Fruit fly (Drosophila melanogaster) whole organism, embryonic: ENCODE measurements around the gene Kaz1-ORFB.
A peak's percentile ranks its signal among the peaks of the same experiment; 100 is the strongest.

Experiments used
- ATbp ChIP-seq: fragments of 200-800 bp; sonication (Bioruptor generic); optimal IDR thresholded peaks from 2 replicates; lab custom pipeline; 2017; ENCODE audit warnings: missing biosample characterization, mild to moderate bottlenecking, missing genetic modification characterization, missing genetic modification reagents
- Atf-2 ChIP-seq: fragments of 200-800 bp; sonication (Bioruptor generic); optimal IDR thresholded peaks from 2 replicates; lab custom pipeline; 2016; ENCODE audit warnings: missing biosample characterization, missing genetic modification characterization
- Atf3 ChIP-seq: fragments of 200-800 bp; sonication (Bioruptor generic); optimal IDR thresholded peaks from 3 replicates; lab custom pipeline; 2016; ENCODE audit warnings: missing biosample characterization, missing genetic modification characterization
- Atf6 ChIP-seq: fragments of 200-800 bp; sonication (Bioruptor generic); IDR thresholded peaks from 2 replicates; pipeline ENCODE4 v1.3.6; 2022; ENCODE audit warnings: missing biosample characterization, missing genetic modification characterization
- CG10979 ChIP-seq: fragments of 200-800 bp; sonication (Bioruptor generic); optimal IDR thresholded peaks from 2 replicates; lab custom pipeline; 2018; ENCODE audit warnings: missing biosample characterization, mild to moderate bottlenecking, missing genetic modification characterization, moderate library complexity
- CG12155 ChIP-seq: fragments of 200-800 bp; sonication (Bioruptor generic); optimal IDR thresholded peaks from 3 replicates; lab custom pipeline; 2016; ENCODE audit warnings: missing biosample characterization, missing genetic modification characterization
- CG1233 ChIP-seq: fragments of 200-800 bp; sonication (Bioruptor generic); optimal IDR thresholded peaks from 4 replicates; lab custom pipeline; 2018; ENCODE audit warnings: missing biosample characterization, mild to moderate bottlenecking, missing genetic modification characterization
- CG12744 ChIP-seq: fragments of 200-800 bp; sonication (Bioruptor generic); optimal IDR thresholded peaks from 2 replicates; lab custom pipeline; 2016; ENCODE audit warnings: missing biosample characterization, missing genetic modification characterization
- CG15601 ChIP-seq: fragments of 200-800 bp; sonication (Bioruptor generic); optimal IDR thresholded peaks from 3 replicates; lab custom pipeline; 2019; ENCODE audit warnings: missing biosample characterization, mild to moderate bottlenecking, missing genetic modification characterization, moderate library complexity
- CG17328 ChIP-seq: fragments of 200-800 bp; sonication (Bioruptor generic); IDR thresholded peaks from 2 replicates; pipeline ENCODE4 v1.3.6; 2022; ENCODE audit warnings: missing biosample characterization, missing genetic modification characterization
- CG17912 ChIP-seq: fragments of 200-800 bp; sonication (Bioruptor generic); optimal IDR thresholded peaks from 2 replicates; lab custom pipeline; 2018; ENCODE audit warnings: missing biosample characterization, mild to moderate bottlenecking, missing genetic modification characterization
- CG2116 ChIP-seq: fragments of 200-800 bp; sonication (Bioruptor generic); optimal IDR thresholded peaks from 3 replicates; lab custom pipeline; 2018; ENCODE audit warnings: missing biosample characterization, mild to moderate bottlenecking, missing genetic modification characterization
- CG2678 ChIP-seq: fragments of 200-800 bp; sonication (Bioruptor generic); optimal IDR thresholded peaks from 3 replicates; lab custom pipeline; 2019; ENCODE audit warnings: missing biosample characterization, mild to moderate bottlenecking, missing genetic modification characterization, moderate library complexity
- CG2875 ChIP-seq: fragments of 200-800 bp; sonication (Bioruptor generic); optimal IDR thresholded peaks from 2 replicates; lab custom pipeline; 2017; ENCODE audit warnings: missing biosample characterization, mild to moderate bottlenecking, missing genetic modification characterization, missing genetic modification reagents
- CG30403 ChIP-seq: fragments of 200-800 bp; sonication (Bioruptor generic); optimal IDR thresholded peaks from 3 replicates; lab custom pipeline; 2016; ENCODE audit warnings: missing biosample characterization, missing genetic modification characterization
- CG4328 ChIP-seq: fragments of 200-800 bp; sonication (Bioruptor generic); optimal IDR thresholded peaks from 3 replicates; lab custom pipeline; 2017; ENCODE audit warnings: missing biosample characterization, missing genetic modification reagents, missing genetic modification characterization
- CG4820 ChIP-seq: fragments of 200-800 bp; sonication (Bioruptor generic); optimal IDR thresholded peaks from 3 replicates; lab custom pipeline; 2016; ENCODE audit warnings: missing biosample characterization, missing genetic modification characterization
- CG6765 ChIP-seq: fragments of 200-800 bp; sonication (Bioruptor generic); optimal IDR thresholded peaks from 3 replicates; lab custom pipeline; 2017; ENCODE audit warnings: missing biosample characterization, mild to moderate bottlenecking, missing genetic modification characterization
- CG8281 ChIP-seq: fragments of 200-800 bp; sonication (Bioruptor generic); optimal IDR thresholded peaks from 2 replicates; lab custom pipeline; 2018; ENCODE audit warnings: missing biosample characterization, mild to moderate bottlenecking, missing genetic modification characterization, moderate library complexity
- CTCF ChIP-seq: fragments of 200-800 bp; sonication (Bioruptor generic); optimal IDR thresholded peaks from 2 replicates; lab custom pipeline; 2017; ENCODE audit warnings: missing biosample characterization, mild to moderate bottlenecking, missing genetic modification characterization, moderate library complexity
- CoRest ChIP-seq: fragments of 200-800 bp; sonication (Bioruptor generic); optimal IDR thresholded peaks from 3 replicates; lab custom pipeline; 2018; ENCODE audit warnings: missing biosample characterization, mild to moderate bottlenecking, missing genetic modification characterization, moderate library complexity
- Dad ChIP-seq: fragments of 200-800 bp; sonication (Bioruptor generic); optimal IDR thresholded peaks from 3 replicates; lab custom pipeline; 2016; ENCODE audit warnings: missing biosample characterization, missing genetic modification characterization
- Fer2 ChIP-seq: fragments of 200-800 bp; sonication (Bioruptor generic); optimal IDR thresholded peaks from 2 replicates; lab custom pipeline; 2018; ENCODE audit warnings: missing biosample characterization, mild to moderate bottlenecking, missing genetic modification characterization, moderate library complexity
- HLH4C ChIP-seq: fragments of 200-800 bp; sonication (Bioruptor generic); IDR thresholded peaks from 3 replicates; pipeline ENCODE4 v1.3.6; 2022; ENCODE audit warnings: missing biosample characterization, missing genetic modification characterization; ENCODE audit not compliant: partially characterized antibody
- Hsf ChIP-seq: fragments of 200-800 bp; sonication (Bioruptor generic); optimal IDR thresholded peaks from 3 replicates; lab custom pipeline; 2016; ENCODE audit warnings: missing biosample characterization, missing genetic modification characterization
- Mad ChIP-seq: fragments of 200-800 bp; sonication (Bioruptor generic); optimal IDR thresholded peaks from 2 replicates; lab custom pipeline; 2016; ENCODE audit warnings: missing biosample characterization, missing genetic modification characterization
- Mrtf ChIP-seq: fragments of 200-800 bp; sonication (Bioruptor generic); IDR thresholded peaks from 3 replicates; pipeline ENCODE4 v1.3.6; 2022; ENCODE audit warnings: missing biosample characterization, missing genetic modification characterization
- Ravus ChIP-seq: fragments of 200-800 bp; sonication (Bioruptor generic); IDR thresholded peaks from 2 replicates; pipeline ENCODE4 v1.3.6; 2022; ENCODE audit warnings: missing biosample characterization, missing genetic modification characterization
- Stat92E ChIP-seq, 3 experiments: fragments of >200 bp in 2 of 3; fragments of 200-800 bp in 1 of 3; sonication (Bioruptor generic) in 1 of 3; optimal IDR thresholded peaks; 2 replicates each; lab custom pipeline; 2017 to 2019; ENCODE audit warnings: missing biosample characterization in 3 of 3, missing genetic modification characterization in 3 of 3, mild to moderate bottlenecking in 1 of 3, moderate library complexity in 1 of 3
- TFAM ChIP-seq: fragments of 200-800 bp; sonication (Bioruptor generic); optimal IDR thresholded peaks from 2 replicates; lab custom pipeline; 2017; ENCODE audit warnings: missing biosample characterization, missing genetic modification characterization, inconsistent platforms
- Usf ChIP-seq: fragments of 200-800 bp; sonication (Bioruptor generic); optimal IDR thresholded peaks from 2 replicates; lab custom pipeline; 2017; ENCODE audit warnings: missing genotype, missing biosample characterization, missing genetic modification characterization
- br ChIP-seq: fragments of >200 bp; optimal IDR thresholded peaks from 2 replicates; lab custom pipeline; 2017
- chinmo ChIP-seq: fragments of 200-800 bp; sonication (Bioruptor generic); IDR thresholded peaks from 4 replicates; pipeline ENCODE4 v1.3.6; 2022; ENCODE audit warnings: missing biosample characterization, missing genetic modification characterization; ENCODE audit not compliant: partially characterized antibody
- ci ChIP-seq: fragments of 200-800 bp; sonication (Bioruptor generic); IDR thresholded peaks from 3 replicates; pipeline ENCODE4 v1.3.6; 2022; ENCODE audit warnings: missing biosample characterization, missing genetic modification characterization
- fd64A ChIP-seq: fragments of 200-800 bp; sonication (Bioruptor generic); optimal IDR thresholded peaks from 3 replicates; lab custom pipeline; 2018; ENCODE audit warnings: missing biosample characterization, mild to moderate bottlenecking, missing genetic modification characterization
- gsb ChIP-seq: fragments of 200-800 bp; sonication (Bioruptor generic); IDR thresholded peaks from 2 replicates; pipeline ENCODE4 v1.3.6; 2022; ENCODE audit warnings: missing biosample characterization, missing genetic modification characterization
- jing ChIP-seq: fragments of 200-800 bp; sonication (Bioruptor generic); optimal IDR thresholded peaks from 2 replicates; lab custom pipeline; 2018; ENCODE audit warnings: missing biosample characterization, mild to moderate bottlenecking, missing genetic modification characterization
- kni ChIP-seq: fragments of 200-800 bp; sonication (Bioruptor generic); optimal IDR thresholded peaks from 3 replicates; lab custom pipeline; 2017; ENCODE audit warnings: mild to moderate bottlenecking, missing biosample characterization, missing genetic modification reagents, missing genetic modification characterization
- lilli ChIP-seq: fragments of 200-800 bp; sonication (Bioruptor generic); optimal IDR thresholded peaks from 3 replicates; lab custom pipeline; 2016; ENCODE audit warnings: missing biosample characterization, missing genetic modification characterization
- nerfin-2 ChIP-seq: fragments of 200-800 bp; sonication (Bioruptor generic); IDR thresholded peaks from 2 replicates; pipeline ENCODE4 v1.3.6; 2022; ENCODE audit warnings: missing biosample characterization, missing genetic modification characterization; ENCODE audit not compliant: partially characterized antibody
- odd ChIP-seq: fragments of 200-800 bp; sonication (Bioruptor generic); optimal IDR thresholded peaks from 2 replicates; lab custom pipeline; 2017; ENCODE audit warnings: missing biosample characterization, mild to moderate bottlenecking, missing genetic modification characterization
- schlank ChIP-seq: fragments of 200-800 bp; sonication (Bioruptor generic); optimal IDR thresholded peaks from 2 replicates; lab custom pipeline; 2018; ENCODE audit warnings: missing biosample characterization, mild to moderate bottlenecking, missing genetic modification characterization
- sd ChIP-seq: fragments of 200-800 bp; sonication (Bioruptor generic); optimal IDR thresholded peaks from 3 replicates; lab custom pipeline; 2018; ENCODE audit warnings: missing biosample characterization, mild to moderate bottlenecking, missing genetic modification characterization, moderate library complexity
- slbo ChIP-seq: fragments of 200-800 bp; sonication (Bioruptor generic); IDR thresholded peaks from 2 replicates; pipeline ENCODE4 v1.3.6; 2022; ENCODE audit warnings: missing biosample characterization, missing genetic modification characterization
- so ChIP-seq: fragments of 200-800 bp; sonication (Bioruptor generic); IDR thresholded peaks from 3 replicates; pipeline ENCODE4 v1.3.6; 2022; ENCODE audit warnings: missing biosample characterization, missing genetic modification characterization
- stwl ChIP-seq: fragments of 200-800 bp; sonication (Bioruptor generic); optimal IDR thresholded peaks from 3 replicates; lab custom pipeline; 2018; ENCODE audit warnings: missing biosample characterization, mild to moderate bottlenecking, missing genetic modification characterization, moderate library complexity
- sug ChIP-seq: fragments of 200-800 bp; optimal IDR thresholded peaks from 2 replicates; lab custom pipeline; 2019; ENCODE audit warnings: missing biosample characterization, mild to moderate bottlenecking, missing genetic modification characterization, moderate library complexity
- tll ChIP-seq, 2 experiments: fragments of 200-800 bp in 1 of 2; fragments of >200 bp in 1 of 2; sonication (Bioruptor generic) in 1 of 2; optimal IDR thresholded peaks; 2 replicates each; lab custom pipeline; 2017 to 2019; ENCODE audit warnings: missing biosample characterization in 2 of 2, missing genetic modification characterization in 2 of 2, mild to moderate bottlenecking in 1 of 2, moderate library complexity in 1 of 2
- toy ChIP-seq: fragments of 200-800 bp; sonication (Bioruptor generic); IDR thresholded peaks from 2 replicates; pipeline ENCODE4 v1.3.6; 2022; ENCODE audit warnings: missing biosample characterization, missing genetic modification characterization
- ttk ChIP-seq: fragments of 200-800 bp; sonication (Bioruptor generic); IDR thresholded peaks from 2 replicates; pipeline ENCODE4 v2.1.2; 2022; ENCODE audit warnings: missing biosample characterization, missing genetic modification characterization

Kaz1-ORFB gene

dm6 chr3L:205723-206284, 10.6 kb upstream of the Kaz1-ORFB start, which contains the start of the genes Gk1 and CG13876 (continued):
- TF ChIP-seq nerfin-2 (GFP tag; lab: Robert Waterston, UW) (no peak), tll (GFP tag; optimal IDR thresholded peaks at IDR 0.05; lab: Kevin White, UChicago) (peak in 1 of 2 experiments; percentile 62), Stat92E (GFP tag; optimal IDR thresholded peaks at IDR 0.05; lab: Kevin White, UChicago) (peak in 1 of 3 experiments; percentile 70), schlank (tag; lab: Kevin White, UChicago) (peak; percentile 90), CoRest (tag; lab: Kevin White, UChicago) (peak; percentile 97), CG6765 (peak; percentile 94), Ravus (GFP tag; lab: Robert Waterston, UW) (peak; percentile 77), Atf-2 (peak; percentile 27), Mad (GFP tag; lab: Kevin White, UChicago) (peak; percentile 64), Atf6 (GFP tag; lab: Robert Waterston, UW) (peak; percentile 97), sug (tag; lab: Kevin White, UChicago) (peak; percentile 96), CG8281 (peak; percentile 85), Dad (peak; percentile 7), CG2678 (peak; percentile 98), HLH4C (GFP tag; lab: Robert Waterston, UW) (no peak), CG12744 (GFP tag; lab: Kevin White, UChicago) (peak; percentile 62), CG30403 (GFP tag; lab: Kevin White, UChicago) (peak; percentile 94), stwl (tag; lab: Kevin White, UChicago) (peak; percentile 74), odd (GFP tag; lab: Kevin White, UChicago) (peak; percentile 93), jing (GFP tag; lab: Kevin White, UChicago) (no peak), CG4328 (peak; percentile 94), CG2116 (GFP tag; lab: Kevin White, UChicago) (peak; percentile 75), CG17912 (peak; percentile 86), kni (GFP tag; lab: Kevin White, UChicago) (peak; percentile 89), fd64A (peak; percentile 87), chinmo (no peak), Mrtf (GFP tag; lab: Robert Waterston, UW) (peak; percentile 85; the same call in 2 of the 3 replicates), Fer2 (peak; percentile 95), sd (tag; lab: Kevin White, UChicago) (peak; percentile 94), gsb (GFP tag; lab: Robert Waterston, UW) (peak; percentile 84), Usf (GFP tag; lab: Kevin White, UChicago) (peak; percentile 78), CG10979 (tag; lab: Kevin White, UChicago) (peak; percentile 96), Atf3 (no peak), CG15601 (tag; lab: Kevin White, UChicago) (no peak), CTCF (GFP tag; lab: Kevin White, UChicago) (peak; percentile 25), TFAM (GFP tag; lab: Kevin White, UChicago) (peak; percentile 63), CG1233 (GFP tag; lab: Kevin White, UChicago) (peak; percentile 94), CG12155 (peak; percentile 92), Hsf (GFP tag; lab: Kevin White, UChicago) (peak; percentile 67), lilli (peak; percentile 86), CG17328 (GFP tag; lab: Robert Waterston, UW) (peak; percentile 96), so (GFP tag; lab: Robert Waterston, UW) (peak; percentile 95), CG2875 (GFP tag; lab: Kevin White, UChicago) (peak; percentile 85), slbo (GFP tag; lab: Robert Waterston, UW) (peak; percentile 95), br (lab: Kevin White, UChicago) (no peak), ttk (GFP tag; lab: Robert Waterston, UW) (peak; percentile 93), toy (peak; percentile 82), ATbp (peak; percentile 88), CG4820 (peak; percentile 100), ci (peak; percentile 97)
